Fruit fly (Drosophila melanogaster) whole organism, larva: Measurements from ENCODE around the gene CG17784.

Experiments used
- noc ChIP-seq: fragments of 200-800 bp; sonication (Bioruptor generic); optimal IDR thresholded peaks from 3 replicates; lab custom pipeline; 2019; ENCODE audit warnings: missing biosample characterization, mild to moderate bottlenecking, missing genetic modification characterization, moderate library complexity

The CG17784 gene

DNA sequence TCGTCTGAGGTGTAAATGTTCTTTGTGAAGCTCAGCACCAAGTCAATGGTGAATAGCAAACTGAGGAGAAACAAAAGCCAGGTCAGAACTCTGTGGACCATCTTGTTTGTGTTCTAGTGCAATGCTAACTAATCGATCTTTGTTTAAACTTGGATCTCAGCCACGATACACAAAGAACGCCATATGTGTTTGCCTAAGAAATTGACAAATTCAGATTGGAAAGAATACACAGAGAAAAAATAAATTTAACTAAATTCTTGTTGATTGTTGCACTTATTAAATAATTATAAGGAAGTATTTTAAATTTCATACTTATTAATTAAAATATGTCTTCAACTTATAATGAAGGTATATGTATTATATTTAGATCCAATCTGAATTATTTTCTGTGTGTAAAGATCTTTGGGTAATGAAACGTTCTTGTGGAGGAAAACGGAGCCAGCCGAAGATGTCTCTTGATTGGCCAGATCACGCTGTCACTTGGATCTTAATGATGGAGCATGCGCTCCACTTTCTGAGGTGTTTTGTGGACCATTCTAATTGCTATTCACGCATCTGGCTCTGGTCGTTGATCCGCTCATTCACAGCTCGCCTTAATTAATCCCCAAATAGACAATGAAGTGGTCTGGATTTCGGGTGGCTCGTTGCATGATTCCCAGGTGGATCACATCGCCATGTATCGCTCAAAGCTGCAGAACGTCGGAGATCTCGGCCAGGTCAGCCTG, at the start of gene CG17784, which contains the start of gene CG13613:
Gene CG17784, minus strand, starts transcription at position 101 of the 725 bp plus-strand sequence.
Gene CG13613, plus strand, starts transcription at position 675 of the 725 bp plus-strand sequence.
- TF ChIP-seq noc (tag; lab: Kevin White, UChicago): no peak

DNA sequence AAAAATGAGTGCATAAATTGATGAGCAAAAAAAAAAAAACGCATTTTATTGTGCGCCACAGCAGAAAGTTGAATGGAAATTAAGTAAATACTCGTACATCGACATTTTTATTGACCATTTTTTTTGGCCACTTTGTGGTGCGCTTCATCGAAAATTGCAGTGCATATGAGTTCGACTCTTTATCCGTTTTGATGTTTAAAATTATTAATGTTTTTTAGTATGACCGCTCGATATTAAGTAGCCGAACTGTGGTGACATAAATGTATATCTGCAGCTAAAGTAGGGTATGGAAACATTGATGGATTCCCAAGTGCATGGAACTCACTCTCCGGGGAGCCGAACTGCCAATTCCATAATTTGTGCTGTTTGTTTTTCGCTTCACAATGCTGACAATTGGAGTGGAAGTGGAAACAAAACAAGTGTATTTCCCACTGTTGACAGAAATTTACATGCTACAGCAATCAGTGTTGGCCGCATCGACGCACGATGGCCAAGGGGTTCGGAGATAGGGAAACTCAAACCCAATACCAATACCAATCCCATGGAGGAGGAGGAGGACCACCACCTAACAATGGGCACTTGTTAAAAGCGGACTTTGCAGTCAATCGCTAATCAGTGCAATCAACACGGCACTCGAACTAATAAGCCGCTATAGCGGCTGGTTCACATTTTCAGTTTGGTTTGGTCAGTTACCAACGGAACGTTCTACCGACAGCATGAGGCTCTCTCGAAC, 27.6 kb upstream of the CG17784 start, which contains the start of gene CG13616:
Gene CG13616, plus strand, starts transcription at position 683 of the 733 bp plus-strand sequence.
- no peak for TF ChIP-seq noc (tag; lab: Kevin White, UChicago)

DNA sequence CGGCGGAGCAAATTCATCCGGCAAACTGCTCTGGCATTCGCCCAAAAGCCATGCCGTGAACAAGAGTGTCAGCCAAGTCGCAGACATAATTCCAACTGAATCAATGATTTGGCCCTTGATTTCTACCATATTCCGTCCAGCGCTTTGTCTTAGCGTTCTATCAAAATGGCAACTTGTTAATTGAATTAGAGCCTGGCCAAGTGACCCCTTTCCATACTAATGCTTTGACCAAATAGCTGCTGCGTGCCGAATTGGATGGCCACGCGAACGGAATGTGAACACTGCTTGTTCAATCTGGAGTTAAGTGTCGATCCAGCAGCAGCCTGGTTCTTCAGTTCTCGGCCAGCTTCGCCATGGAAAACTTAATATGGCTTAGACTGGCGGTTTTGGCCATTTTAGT, 25.5 kb upstream of the CG17784 start, which contains the start of the genes CG5768 and CG13615:
Gene CG5768, minus strand, starts transcription at position 101 of the 400 bp plus-strand sequence.
Gene CG13615, plus strand, starts transcription at position 280 of the 400 bp plus-strand sequence.
- TF ChIP-seq noc (tag; lab: Kevin White, UChicago): no peak

DNA sequence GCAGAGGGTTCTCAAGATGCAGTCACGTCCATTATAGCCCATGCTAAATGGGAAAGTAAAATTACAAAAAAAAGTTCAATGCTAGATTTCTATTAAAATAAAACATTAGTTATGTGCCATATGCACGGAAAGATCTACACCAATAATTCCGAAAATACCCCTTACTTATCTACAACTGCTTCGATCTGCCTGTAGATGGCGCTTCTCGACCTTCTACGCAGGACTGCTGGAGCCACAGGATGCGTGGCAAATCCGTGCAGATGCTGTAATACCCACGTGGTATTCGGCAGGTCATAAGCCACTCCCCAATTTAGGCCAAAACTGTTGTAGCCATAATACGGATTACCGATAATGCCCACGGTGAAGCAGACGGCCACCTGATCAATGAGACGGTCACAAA, 21.7 kb upstream of the CG17784 start:
- no peak for TF ChIP-seq noc (tag; lab: Kevin White, UChicago)

DNA sequence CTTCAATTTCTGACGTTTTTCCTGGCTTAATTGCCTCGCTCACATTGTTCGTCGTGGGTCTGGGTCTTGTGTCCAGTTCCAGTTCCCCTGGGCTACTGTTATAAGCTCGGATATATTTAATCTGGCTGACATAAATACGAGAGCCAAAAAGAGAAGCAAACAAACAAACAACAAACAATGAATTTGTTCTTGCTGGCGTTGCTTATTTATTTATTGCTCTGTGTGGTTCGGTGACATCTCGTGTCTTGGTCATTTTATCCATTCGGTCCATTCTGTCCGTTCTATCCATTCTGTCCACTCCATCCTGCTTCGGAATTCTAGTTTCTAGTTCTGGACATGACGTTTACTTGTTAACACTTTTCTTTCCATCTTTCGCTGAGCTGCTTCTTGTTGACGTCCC, 20.2 kb upstream of the CG17784 start, which contains the start of gene CG17780:
Gene CG17780, minus strand, starts transcription at position 101 of the 400 bp plus-strand sequence.
- no peak for TF ChIP-seq noc (tag; lab: Kevin White, UChicago)

DNA sequence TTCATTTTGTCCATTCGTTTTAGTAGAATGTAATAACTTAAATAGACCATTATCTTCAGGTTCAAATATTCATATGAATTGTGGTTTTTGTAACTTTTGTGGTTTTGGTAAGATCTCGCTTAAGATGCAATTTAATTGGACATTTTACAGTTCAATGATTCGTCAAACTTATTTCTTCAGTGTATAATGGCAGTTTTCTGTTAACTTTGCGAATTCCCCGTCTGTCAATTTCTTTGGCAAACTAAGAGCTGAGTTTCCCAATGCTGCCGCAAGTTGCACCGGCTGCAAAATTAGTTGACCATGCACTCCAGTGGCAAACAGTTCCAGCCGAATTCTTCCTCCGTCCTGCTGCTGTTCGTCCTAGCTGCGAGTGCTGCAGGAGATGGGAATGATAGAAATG, 11.8 kb upstream of the CG17784 start, which contains the start of gene CG33342:
Gene CG33342, plus strand, starts transcription at position 301 of the 400 bp plus-strand sequence.
- TF ChIP-seq noc (tag; lab: Kevin White, UChicago): no peak

DNA sequence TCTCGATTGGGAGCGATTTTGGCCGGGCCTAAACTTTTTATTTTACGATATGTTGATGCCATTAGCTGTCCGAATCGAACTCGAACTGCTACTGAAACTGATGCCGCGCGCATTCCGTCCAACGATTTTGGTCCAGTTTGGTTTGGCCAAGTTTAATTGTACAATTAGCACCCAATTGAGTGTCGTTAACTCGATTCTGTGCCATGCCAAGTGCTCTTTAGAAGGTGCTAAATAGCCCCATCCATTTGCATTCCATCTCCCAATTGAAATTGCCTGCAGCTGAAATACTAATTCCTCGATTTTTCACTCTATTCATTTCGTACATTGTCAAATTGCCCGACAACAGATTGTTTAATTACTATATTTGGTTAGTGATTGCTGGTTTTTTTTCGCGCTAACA, 10.8 kb upstream of the CG17784 start, which contains the start of gene CG17781:
Gene CG17781, minus strand, starts transcription at position 101 of the 400 bp plus-strand sequence.
- no peak for TF ChIP-seq noc (tag; lab: Kevin White, UChicago)

DNA sequence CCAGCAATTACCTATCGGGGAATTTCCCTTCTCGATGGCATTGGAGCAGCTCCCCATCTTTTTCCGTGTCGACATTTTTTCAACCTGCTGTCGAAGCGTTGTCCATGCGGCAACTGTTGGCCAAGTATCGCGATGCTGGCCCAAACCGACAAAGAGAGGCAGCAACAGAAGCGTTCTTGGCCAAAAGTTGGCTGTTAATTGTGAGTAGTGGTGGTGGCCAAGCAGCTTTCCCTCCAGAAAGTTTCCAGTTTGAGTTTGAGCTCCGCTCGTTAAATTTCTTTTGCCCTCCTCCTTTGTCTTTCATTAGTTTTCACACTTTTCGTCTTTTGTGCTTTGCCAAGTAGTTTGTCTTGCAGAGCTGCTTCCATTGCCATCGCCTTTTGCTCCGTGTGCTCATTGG, 7.9 kb upstream of the CG17784 start, which contains the start of gene CG17782:
Gene CG17782, minus strand, starts transcription at position 101 of the 400 bp plus-strand sequence.
- no peak for TF ChIP-seq noc (tag; lab: Kevin White, UChicago)

DNA sequence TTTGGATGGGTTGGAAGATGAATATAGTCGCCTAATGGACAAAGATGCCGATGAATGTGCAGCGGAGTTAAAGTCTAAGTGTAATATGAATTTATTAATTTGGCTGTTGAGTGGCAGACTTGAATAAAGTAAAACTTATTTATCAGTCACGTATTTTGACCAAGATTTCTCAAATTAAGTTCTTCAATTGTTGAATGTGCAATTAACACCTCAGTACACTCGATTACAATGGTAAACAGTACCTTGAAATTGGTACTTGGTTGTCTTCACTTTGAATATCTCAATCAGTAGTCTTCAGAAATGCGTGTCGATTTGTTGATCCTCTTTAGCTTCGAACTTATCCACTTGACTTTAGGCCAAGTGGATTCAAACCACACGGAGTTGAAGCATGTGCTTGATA, 4.5 kb upstream of the CG17784 start, which contains the start of gene CG13614:
Gene CG13614, plus strand, starts transcription at position 301 of the 400 bp plus-strand sequence.
- TF ChIP-seq noc (tag; lab: Kevin White, UChicago): no peak

DNA sequence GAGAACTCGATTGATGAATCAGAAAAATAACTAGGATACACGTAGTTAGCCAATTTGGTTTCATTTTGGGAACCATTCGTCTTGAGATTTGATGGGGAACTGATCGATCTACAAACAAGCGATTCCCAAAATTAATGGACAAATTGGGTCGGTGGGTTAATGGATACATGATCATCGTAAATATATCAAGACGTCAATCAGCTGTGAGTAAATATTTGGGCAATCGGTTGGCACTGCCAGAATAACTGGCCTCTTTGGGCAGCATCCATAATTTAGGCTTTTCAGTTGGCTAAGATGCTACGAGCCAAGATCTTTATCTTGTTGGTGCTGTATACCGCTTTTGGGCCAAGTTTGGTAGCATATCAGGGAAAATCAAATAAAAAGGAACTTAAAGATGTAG, 3.3 kb upstream of the CG17784 start, which contains the start of the genes CG42812 and CG33341:
Gene CG42812, minus strand, starts transcription at position 101 of the 400 bp plus-strand sequence.
Gene CG33341, plus strand, starts transcription at position 295 of the 400 bp plus-strand sequence.
- no peak for TF ChIP-seq noc (tag; lab: Kevin White, UChicago)

DNA sequence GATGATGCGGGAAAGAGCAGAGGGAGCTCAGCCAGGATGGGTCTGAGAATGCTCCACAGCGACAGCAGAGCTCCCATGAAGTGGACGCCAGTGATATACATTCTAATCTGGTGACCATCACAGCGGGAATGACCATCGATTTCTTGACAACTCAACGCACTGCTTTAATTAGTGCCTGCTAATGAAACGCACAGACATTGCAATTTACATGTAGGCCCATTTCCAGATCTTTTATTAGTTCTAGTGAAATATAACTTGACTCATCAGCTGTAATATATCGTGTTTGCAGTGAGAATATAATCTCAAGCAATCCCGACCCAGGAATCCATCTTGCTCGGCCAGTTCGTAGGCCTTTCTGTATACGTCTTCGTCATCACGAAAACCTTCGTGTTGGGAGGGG, 2.3 kb upstream of the CG17784 start, which contains the start of gene CG42811:
Gene CG42811, minus strand, starts transcription at position 101 of the 400 bp plus-strand sequence.
- TF ChIP-seq noc (tag; lab: Kevin White, UChicago): no peak

DNA sequence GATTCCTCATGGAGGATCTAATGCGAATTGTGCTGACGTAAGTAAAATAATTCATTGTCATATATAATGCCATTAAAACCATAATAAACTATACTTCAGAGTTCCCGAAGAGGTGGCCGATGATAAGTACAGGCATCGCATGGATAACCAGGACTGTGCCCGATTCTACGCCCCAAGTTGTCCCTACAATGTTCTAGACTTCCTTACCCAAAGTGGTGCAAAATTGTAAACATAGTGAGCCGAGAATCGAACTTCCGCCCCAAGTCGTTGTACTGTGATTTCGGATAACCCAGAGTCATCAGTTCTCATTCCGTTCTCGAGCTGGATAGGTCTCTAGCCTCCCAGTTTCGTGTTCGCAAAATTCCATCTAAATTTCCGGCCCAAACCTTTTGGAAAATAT, 1.9 kb downstream of the CG17784 start, which contains the start of gene CG33340:
Gene CG33340, plus strand, starts transcription at position 301 of the 400 bp plus-strand sequence.
- no peak for TF ChIP-seq noc (tag; lab: Kevin White, UChicago)

DNA sequence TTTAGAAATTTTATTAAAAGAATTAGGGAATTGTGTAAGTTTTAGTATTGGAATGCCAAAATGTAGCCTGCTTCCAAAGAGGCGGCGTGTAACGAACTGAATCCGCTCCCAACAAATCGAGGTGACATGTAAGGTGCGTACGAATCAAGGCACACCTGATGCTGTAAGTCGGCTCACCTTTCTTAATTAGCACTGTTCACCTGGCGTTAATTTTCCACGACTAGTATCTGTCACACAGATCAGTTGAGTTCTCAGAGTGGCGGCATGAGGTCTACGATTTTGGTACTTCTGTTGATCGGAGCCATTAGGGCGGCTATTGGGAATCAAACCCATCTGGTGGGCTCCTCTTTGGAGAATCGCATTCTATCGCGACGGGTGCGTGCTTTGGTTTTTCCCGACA, 3.2 kb downstream of the CG17784 start, which contains the start of the genes CG5762 and CG33339:
Gene CG5762, minus strand, starts transcription at position 101 of the 400 bp plus-strand sequence.
Gene CG33339, plus strand, starts transcription at position 265 of the 400 bp plus-strand sequence.
- no peak for TF ChIP-seq noc (tag; lab: Kevin White, UChicago)

DNA sequence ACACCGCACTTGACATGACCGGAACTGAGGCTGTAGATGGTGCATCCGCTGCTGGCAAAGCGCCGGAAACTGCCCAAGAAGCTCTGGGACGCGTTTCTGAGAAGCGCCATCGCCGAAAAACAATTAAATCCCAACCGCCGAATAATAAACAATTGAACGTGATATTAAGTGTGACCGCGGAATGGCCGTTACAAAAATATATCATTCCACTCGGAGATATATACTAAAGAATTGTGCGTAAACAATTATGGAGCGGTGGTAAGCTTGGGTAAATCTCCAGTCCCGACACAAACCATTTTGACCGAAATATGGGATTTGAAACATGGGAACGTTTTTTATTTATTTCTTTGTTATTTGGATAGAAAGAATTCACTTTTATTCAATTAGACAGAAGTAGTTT, 4.8 kb downstream of the CG17784 start, which contains the start of gene CG18528:
Gene CG18528, minus strand, starts transcription at position 188 of the 400 bp plus-strand sequence.
- no peak for TF ChIP-seq noc (tag; lab: Kevin White, UChicago)

DNA sequence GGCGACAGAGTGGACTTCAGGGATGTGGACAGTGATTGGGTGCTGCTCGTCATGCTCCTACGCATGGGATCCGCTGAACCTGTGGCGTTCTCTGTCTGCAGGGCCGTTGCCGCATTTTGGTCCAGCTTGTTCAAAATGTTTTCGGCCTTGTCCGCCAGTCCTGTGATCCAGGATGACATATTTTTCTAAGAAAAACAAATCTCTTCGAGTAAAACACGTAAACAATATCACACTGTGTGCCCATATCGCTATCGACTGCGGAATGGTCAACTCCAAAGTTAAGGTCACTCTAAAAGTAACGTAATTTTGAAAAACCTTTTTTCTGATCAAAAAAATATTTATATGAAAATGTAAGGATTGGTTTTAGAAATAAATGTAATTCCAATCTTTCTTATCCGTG, 7.1 kb downstream of the CG17784 start, which contains the start of gene Golgin84:
Gene Golgin84, minus strand, starts transcription at position 241 of the 400 bp plus-strand sequence.
- no peak for TF ChIP-seq noc (tag; lab: Kevin White, UChicago)
